Worm (Caenorhabditis elegans) whole organism, dauer: ENCODE results near the gene sre-44.
"Not testable (repeated sequence)": the region's sequence is repeated elsewhere in the genome, so short reads cannot be mapped to it uniquely, and the experiment has no call there.

Experiments used
- unc-62 ChIP-seq: sonication (generic microtip); optimal IDR thresholded peaks from 2 replicates; lab custom pipeline; 2017; ENCODE audit warnings: missing biosample characterization, missing genetic modification reagents, missing genetic modification characterization

sre-44 gene

ce11 chrII:13984551-13984950 lies 35.2 kb downstream of the sre-44 start, which contains the start of gene sre-47:
TSS of gene sre-47 (minus strand) at chrII:13984651.
- no peak for TF ChIP-seq unc-62 (GFP tag; lab: Kevin White, UChicago)

ce11 chrII:13991741-13992140 lies 42.4 kb downstream of the sre-44 start, which contains the start of gene Y39G8B.5:
TSS of gene Y39G8B.5 (minus strand) at chrII:13991841.
- TF ChIP-seq unc-62 (GFP tag; lab: Kevin White, UChicago) = no peak

ce11 chrII:13994934-13995333 lies 45.5 kb downstream of the sre-44 start, which contains the start of gene Y39G8B.7:
TSS of gene Y39G8B.7 (minus strand) at chrII:13995034.
- no peak for TF ChIP-seq unc-62 (GFP tag; lab: Kevin White, UChicago)

- no peak for TF ChIP-seq unc-62 (GFP tag; lab: Kevin White, UChicago)
These were observed 48.1 kb downstream of the sre-44 start, which contains the start of gene F01D5.1 for ce11 chrII:13997477-13997876. TSS of gene F01D5.1 (minus strand) at chrII:13997581.

- TF ChIP-seq unc-62 (GFP tag; lab: Kevin White, UChicago) = no peak
These were observed 48.6 kb downstream of the sre-44 start for ce11 chrII:13997989-13998388.

- TF ChIP-seq unc-62 (GFP tag; lab: Kevin White, UChicago) = no peak
These were observed 49.6 kb downstream of the sre-44 start, which contains the start of gene F01D5.2 for ce11 chrII:13998964-13999363. TSS of gene F01D5.2 (minus strand) at chrII:13999064.

- not testable (repeated sequence) for TF ChIP-seq unc-62 (GFP tag; lab: Kevin White, UChicago)
These were observed 50.7 kb downstream of the sre-44 start, which contains the start of gene F01D5.3 for ce11 chrII:14000044-14000443. TSS of gene F01D5.3 (minus strand) at chrII:14000144.
